Fruit fly (Drosophila melanogaster) whole organism, prepupa: ENCODE measurements around the gene ct.

Experiments used
- Blimp-1 ChIP-seq: fragments of 200-800 bp; sonication (Bioruptor generic); optimal IDR thresholded peaks from 3 replicates; lab custom pipeline; 2017; ENCODE audit warnings: missing biosample characterization, missing genetic modification characterization, mild to moderate bottlenecking, moderate library complexity, missing genetic modification reagents
- CG10631 ChIP-seq: fragments of 200-800 bp; sonication (Bioruptor generic); optimal IDR thresholded peaks from 2 replicates; lab custom pipeline; 2016; ENCODE audit warnings: missing biosample characterization, missing genetic modification characterization
- CG11294 ChIP-seq: fragments of 200-800 bp; sonication (Bioruptor generic); IDR thresholded peaks from 2 replicates; pipeline ENCODE4 v1.3.6; 2022; ENCODE audit warnings: missing biosample characterization, missing genetic modification characterization
- CG15336 ChIP-seq: fragments of 200-800 bp; sonication (Bioruptor generic); IDR thresholded peaks from 2 replicates; pipeline ENCODE4 v1.3.6; 2022; ENCODE audit warnings: missing biosample characterization, missing genetic modification characterization
- CG16779 ChIP-seq: fragments of 200-800 bp; sonication (Bioruptor generic); optimal IDR thresholded peaks from 3 replicates; lab custom pipeline; 2017; ENCODE audit warnings: missing biosample characterization, mild to moderate bottlenecking, missing genetic modification characterization
- CG31627 ChIP-seq: fragments of 200-800 bp; sonication (Bioruptor generic); optimal IDR thresholded peaks from 3 replicates; lab custom pipeline; 2016; ENCODE audit warnings: missing biosample characterization, missing genetic modification characterization
- CG32006 ChIP-seq: fragments of 200-800 bp; sonication (Bioruptor generic); optimal IDR thresholded peaks from 3 replicates; lab custom pipeline; 2017; ENCODE audit warnings: missing biosample characterization, mild to moderate bottlenecking, missing genetic modification characterization
- CG34406 ChIP-seq: fragments of 200-800 bp; sonication (Bioruptor generic); optimal IDR thresholded peaks from 3 replicates; lab custom pipeline; 2016; ENCODE audit warnings: missing biosample characterization, missing genetic modification characterization
- CG3919 ChIP-seq: fragments of 200-800 bp; sonication (Bioruptor generic); optimal IDR thresholded peaks from 3 replicates; lab custom pipeline; 2016; ENCODE audit warnings: missing biosample characterization, missing genetic modification characterization
- CG6163 ChIP-seq: fragments of 200-800 bp; sonication (Bioruptor generic); IDR thresholded peaks from 3 replicates; pipeline ENCODE4 v1.3.6; 2022; ENCODE audit warnings: missing biosample characterization, missing genetic modification characterization
- CG6276 ChIP-seq: fragments of 200-800 bp; sonication (Bioruptor generic); optimal IDR thresholded peaks from 2 replicates; lab custom pipeline; 2017; ENCODE audit warnings: missing biosample characterization, mild to moderate bottlenecking, missing genetic modification characterization
- CG6808 ChIP-seq: fragments of 200-800 bp; sonication (Bioruptor generic); optimal IDR thresholded peaks from 3 replicates; lab custom pipeline; 2017; ENCODE audit warnings: missing biosample characterization, missing genetic modification characterization, mild to moderate bottlenecking, moderate library complexity, missing genetic modification reagents
- CG6854 ChIP-seq: fragments of 200-800 bp; sonication (Bioruptor generic); optimal IDR thresholded peaks from 2 replicates; lab custom pipeline; 2017; ENCODE audit warnings: missing biosample characterization, mild to moderate bottlenecking, missing genetic modification characterization
- CG8119 ChIP-seq: fragments of 200-800 bp; sonication (Bioruptor generic); IDR thresholded peaks from 3 replicates; pipeline ENCODE4 v1.3.6; 2022; ENCODE audit warnings: missing biosample characterization, missing genetic modification characterization
- CG9139 ChIP-seq: fragments of 200-800 bp; sonication (Bioruptor generic); optimal IDR thresholded peaks from 3 replicates; lab custom pipeline; 2017; ENCODE audit warnings: missing biosample characterization, mild to moderate bottlenecking, missing genetic modification characterization
- Eip78C ChIP-seq: fragments of 200-800 bp; sonication (Bioruptor generic); peaks from one replicate; lab custom pipeline; 2016; ENCODE audit warnings: missing biosample characterization, missing genetic modification characterization
- Eip93F ChIP-seq: fragments of 200-800 bp; sonication (Bioruptor generic); optimal IDR thresholded peaks from 2 replicates; lab custom pipeline; 2016; ENCODE audit warnings: missing biosample characterization, mild to moderate bottlenecking, missing genetic modification characterization
- Ets96B ChIP-seq: fragments of 200-800 bp; optimal IDR thresholded peaks from 2 replicates; lab custom pipeline; 2019; ENCODE audit warnings: missing biosample characterization, mild to moderate bottlenecking, missing genetic modification characterization, moderate library complexity
- Hr39 ChIP-seq: fragments of 200-800 bp; sonication (Bioruptor generic); optimal IDR thresholded peaks from 2 replicates; lab custom pipeline; 2016; ENCODE audit warnings: missing biosample characterization, missing genetic modification characterization
- Lpt ChIP-seq: fragments of 200-800 bp; sonication (Bioruptor generic); optimal IDR thresholded peaks from 3 replicates; lab custom pipeline; 2016; ENCODE audit warnings: missing biosample characterization, missing genetic modification characterization
- OdsH ChIP-seq: fragments of 200-800 bp; sonication (Bioruptor generic); optimal IDR thresholded peaks from 3 replicates; lab custom pipeline; 2016; ENCODE audit warnings: missing biosample characterization, missing genetic modification characterization
- Sox102F ChIP-seq: fragments of 200-800 bp; sonication (Bioruptor generic); optimal IDR thresholded peaks from 2 replicates; lab custom pipeline; 2016; ENCODE audit warnings: missing biosample characterization, mild to moderate bottlenecking, missing genetic modification characterization
- Sox15 ChIP-seq: fragments of 200-800 bp; sonication (Bioruptor generic); optimal IDR thresholded peaks from 3 replicates; lab custom pipeline; 2016; ENCODE audit warnings: missing biosample characterization, missing genetic modification characterization
- achi ChIP-seq: fragments of 200-800 bp; sonication (Bioruptor generic); optimal IDR thresholded peaks from 3 replicates; lab custom pipeline; 2016; ENCODE audit warnings: missing biosample characterization, missing genetic modification characterization
- acj6 ChIP-seq: fragments of 200-800 bp; sonication (Bioruptor generic); optimal IDR thresholded peaks from 3 replicates; lab custom pipeline; 2016; ENCODE audit warnings: missing biosample characterization, missing genetic modification characterization
- cyc ChIP-seq: fragments of 200-800 bp; sonication (Bioruptor generic); optimal IDR thresholded peaks from 3 replicates; lab custom pipeline; 2016; ENCODE audit warnings: missing biosample characterization, missing genetic modification characterization
- dac ChIP-seq: fragments of 200-800 bp; sonication (Bioruptor generic); optimal IDR thresholded peaks from 2 replicates; lab custom pipeline; 2017; ENCODE audit warnings: missing biosample characterization, mild to moderate bottlenecking, missing genetic modification characterization
- dsx ChIP-seq: fragments of 200-800 bp; optimal IDR thresholded peaks from 3 replicates; lab custom pipeline; 2019; ENCODE audit warnings: missing biosample characterization, mild to moderate bottlenecking, missing genetic modification characterization, moderate library complexity; ENCODE audit not compliant: poor library complexity, severe bottlenecking
- eg ChIP-seq: fragments of 200-800 bp; sonication (Bioruptor generic); IDR thresholded peaks from 3 replicates; pipeline ENCODE4 v1.3.6; 2022; ENCODE audit warnings: missing biosample characterization, missing genetic modification characterization
- esn ChIP-seq: fragments of 200-800 bp; sonication (Bioruptor generic); optimal IDR thresholded peaks from 2 replicates; lab custom pipeline; 2016; ENCODE audit warnings: missing biosample characterization, mild to moderate bottlenecking, missing genetic modification characterization, moderate library complexity
- fd59A ChIP-seq: fragments of 200-800 bp; sonication (Bioruptor generic); optimal IDR thresholded peaks from 2 replicates; lab custom pipeline; 2017; ENCODE audit warnings: missing biosample characterization, mild to moderate bottlenecking, missing genetic modification characterization, missing genetic modification reagents
- fd85E ChIP-seq: fragments of 200-800 bp; sonication (Bioruptor generic); optimal IDR thresholded peaks from 3 replicates; lab custom pipeline; 2016; ENCODE audit warnings: missing biosample characterization, missing genetic modification characterization
- fkh ChIP-seq: fragments of 200-800 bp; sonication (Bioruptor generic); optimal IDR thresholded peaks from 3 replicates; lab custom pipeline; 2017; ENCODE audit warnings: missing biosample characterization, mild to moderate bottlenecking, missing genetic modification characterization, moderate library complexity
- lz ChIP-seq: fragments of 200-800 bp; sonication (Bioruptor generic); optimal IDR thresholded peaks from 3 replicates; lab custom pipeline; 2016; ENCODE audit warnings: missing biosample characterization, missing genetic modification characterization
- net ChIP-seq: fragments of 200-800 bp; sonication (Bioruptor generic); optimal IDR thresholded peaks from 3 replicates; lab custom pipeline; 2016; ENCODE audit warnings: missing biosample characterization, missing genetic modification characterization
- pdm3 ChIP-seq: fragments of 200-800 bp; sonication (Bioruptor generic); optimal IDR thresholded peaks from 3 replicates; lab custom pipeline; 2016; ENCODE audit warnings: missing biosample characterization, missing genetic modification characterization
- salr ChIP-seq, 2 experiments: fragments of 200-800 bp; sonication (Bioruptor generic); optimal IDR thresholded peaks; 3 replicates each; lab custom pipeline; 2016 to 2018; ENCODE audit warnings: missing biosample characterization in 2 of 2, missing genetic modification characterization in 2 of 2, mild to moderate bottlenecking in 1 of 2
- spab ChIP-seq: fragments of 200-800 bp; sonication (Bioruptor generic); optimal IDR thresholded peaks from 2 replicates; lab custom pipeline; 2017; ENCODE audit warnings: missing biosample characterization, mild to moderate bottlenecking, missing genetic modification characterization, missing genetic modification reagents
- ss ChIP-seq, 2 experiments: fragments of 200-800 bp; sonication (Bioruptor generic); optimal IDR thresholded peaks; 2 replicates in 1 of 2; 3 replicates in 1 of 2; lab custom pipeline; 2017 to 2018; ENCODE audit warnings: mild to moderate bottlenecking in 2 of 2, missing biosample characterization in 2 of 2, missing genetic modification characterization in 2 of 2, moderate library complexity in 1 of 2
- svp ChIP-seq: fragments of 200-800 bp; sonication (Bioruptor generic); peaks from one replicate; lab custom pipeline; 2016; ENCODE audit warnings: missing biosample characterization, missing genetic modification characterization
- vri ChIP-seq: fragments of 200-800 bp; sonication (Bioruptor generic); optimal IDR thresholded peaks from 3 replicates; lab custom pipeline; 2016; ENCODE audit warnings: missing biosample characterization, mild to moderate bottlenecking, missing genetic modification characterization

The ct gene

DNA sequence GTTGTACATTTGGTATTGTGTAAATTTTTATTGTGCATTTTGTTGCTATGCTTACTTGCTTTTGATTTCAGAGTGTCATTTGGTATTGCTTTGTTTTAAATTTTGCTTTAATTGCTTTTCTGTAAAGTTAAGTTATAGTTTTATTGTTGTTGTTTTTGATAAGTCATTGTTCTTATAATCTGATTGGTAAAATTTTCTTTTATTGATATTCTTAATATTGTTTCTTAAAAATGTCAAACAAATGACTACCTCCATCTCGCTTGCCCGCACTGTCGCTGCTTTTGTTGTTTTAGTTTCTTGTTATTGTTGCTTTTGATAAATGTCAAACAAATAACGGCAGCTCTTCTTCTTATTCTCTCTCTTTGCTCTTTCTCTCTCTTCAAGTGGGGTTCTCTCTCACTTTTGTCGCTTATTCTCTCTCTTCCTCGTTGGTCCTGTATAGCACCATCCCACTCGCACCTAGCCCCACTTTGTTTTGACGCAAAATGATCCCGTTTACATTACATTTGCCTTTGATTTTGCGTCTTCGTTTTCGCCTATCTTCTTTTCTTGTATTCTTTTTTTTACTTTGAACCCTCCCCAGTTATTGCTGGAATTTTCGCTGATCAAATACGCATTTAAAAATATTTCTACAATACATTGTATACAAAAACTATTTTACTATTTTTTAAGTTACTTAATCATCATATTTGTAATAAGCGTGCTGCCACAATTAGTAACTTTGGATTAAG, 101.6 kb downstream of the ct start:
- TF ChIP-seq CG9139 (GFP tag; lab: Kevin White, UChicago) (peak; percentile 17), Eip78C (peak; percentile 40), eg (peak; percentile 26; the same call in 1 of the 3 replicates), svp (GFP tag; lab: Kevin White, UChicago) (no peak), CG6163 (GFP tag; lab: Robert Waterston, UW) (peak; percentile 57; the same call in 2 of the 3 replicates), achi (peak; percentile 54), OdsH (GFP tag; lab: Kevin White, UChicago) (no peak), spab (GFP tag; lab: Kevin White, UChicago) (no peak), lz (GFP tag; lab: Kevin White, UChicago) (no peak), fkh (GFP tag; lab: Kevin White, UChicago) (peak; percentile 17), CG15336 (peak; percentile 23; the same call in 1 of the 2 replicates), dsx (GFP tag; lab: Kevin White, UChicago) (peak; percentile 61), net (GFP tag; lab: Kevin White, UChicago) (no peak), CG6276 (GFP tag; lab: Kevin White, UChicago) (peak; percentile 11), CG6854 (GFP tag; lab: Kevin White, UChicago) (peak; percentile 3), CG32006 (GFP tag; lab: Kevin White, UChicago) (no peak), ss (GFP tag; optimal IDR thresholded peaks at IDR 0.05; lab: Kevin White, UChicago) (peak in 1 of 2 experiments; percentile 26)

DNA sequence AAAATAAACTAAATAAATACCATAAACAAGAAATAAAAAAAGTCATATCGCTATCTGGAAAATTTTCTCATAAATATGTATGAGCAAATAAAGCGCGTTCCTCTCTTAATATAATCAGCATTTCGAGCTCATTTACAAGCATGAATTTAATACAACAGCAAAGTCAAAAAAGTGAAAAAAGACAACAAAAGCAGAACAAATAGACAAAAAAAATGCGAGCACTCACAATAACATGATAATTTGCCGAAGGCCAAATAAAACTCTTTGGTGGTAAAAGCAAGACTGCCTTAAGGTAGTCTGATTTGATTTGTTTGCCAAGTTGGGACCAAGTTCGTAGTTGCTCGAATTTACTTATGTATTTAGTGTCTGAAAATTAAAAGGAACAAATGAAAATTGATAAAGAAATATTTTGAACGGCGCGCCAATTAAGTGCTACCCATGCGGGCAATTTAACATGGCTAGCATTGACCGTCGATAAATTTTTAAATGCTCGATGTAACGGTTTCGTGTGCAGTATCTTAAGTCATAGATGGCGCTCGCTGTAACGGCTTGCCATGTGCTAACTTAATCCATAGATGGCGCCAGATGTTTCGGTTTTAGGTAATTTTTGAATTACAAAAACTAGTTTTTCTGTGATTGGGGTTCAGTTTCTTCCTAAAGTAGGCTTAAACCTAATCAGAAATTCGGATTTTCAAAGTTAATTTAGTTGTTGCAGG, 102.4 kb downstream of the ct start:
- TF ChIP-seq dsx (GFP tag; lab: Kevin White, UChicago) (no peak), CG16779 (tag; lab: Kevin White, UChicago) (peak; percentile 8), fkh (GFP tag; lab: Kevin White, UChicago) (peak; percentile 50), CG6276 (GFP tag; lab: Kevin White, UChicago) (peak; percentile 23), CG8119 (GFP tag; lab: Robert Waterston, UW) (peak; percentile 36; the same call in 2 of the 3 replicates), Eip78C (peak; percentile 51), CG9139 (GFP tag; lab: Kevin White, UChicago) (no peak), Sox15 (GFP tag; lab: Kevin White, UChicago) (no peak), CG3919 (no peak), fd85E (GFP tag; lab: Kevin White, UChicago) (no peak), vri (no peak), Blimp-1 (no peak), salr (GFP tag; optimal IDR thresholded peaks at IDR 0.05; lab: Kevin White, UChicago) (no peak), CG6163 (GFP tag; lab: Robert Waterston, UW) (0 out of 3 replicates have a peak, but pooled peaks have one; percentile 39), pdm3 (no peak), acj6 (GFP tag; lab: Kevin White, UChicago) (no peak), Sox102F (peak; percentile 15), Hr39 (peak; percentile 32), lz (GFP tag; lab: Kevin White, UChicago) (peak; percentile 51), ss (GFP tag; optimal IDR thresholded peaks at IDR 0.05; lab: Kevin White, UChicago) (no peak), Ets96B (no peak), esn (GFP tag; lab: Kevin White, UChicago) (peak; percentile 20), fd59A (GFP tag; lab: Kevin White, UChicago) (no peak), svp (GFP tag; lab: Kevin White, UChicago) (peak; percentile 66), cyc (GFP tag; lab: Kevin White, UChicago) (peak; percentile 44), CG31627 (GFP tag; lab: Kevin White, UChicago) (peak; percentile 45), Lpt (GFP tag; lab: Kevin White, UChicago) (no peak), dac (GFP tag; lab: Kevin White, UChicago) (peak; percentile 10), CG10631 (GFP tag; lab: Kevin White, UChicago) (no peak), spab (GFP tag; lab: Kevin White, UChicago) (no peak), CG6808 (GFP tag; lab: Kevin White, UChicago) (peak; percentile 100), CG15336 (no peak; the same call in 1 of the 2 replicates), eg (peak; percentile 63; the same call in 2 of the 3 replicates), CG11294 (GFP tag; lab: Robert Waterston, UW) (no peak), CG34406 (GFP tag; lab: Kevin White, UChicago) (no peak), Eip93F (GFP tag; lab: Kevin White, UChicago) (no peak)
